Worm (Caenorhabditis elegans) whole organism, mixed stage, embryonic: ENCODE data around the gene tag-191.

Source experiments
- blmp-1 ChIP-seq: fragments of 150-350 bp; optimal IDR thresholded peaks from 2 replicates; lab custom pipeline; 2014; ENCODE audit warnings: missing biosample characterization, missing genetic modification characterization
- elt-1 ChIP-seq: sonication (generic microtip); optimal IDR thresholded peaks from 2 replicates; lab custom pipeline; 2017; ENCODE audit warnings: missing genetic modification characterization, mild to moderate bottlenecking, missing compliant biosample characterization, antibody characterized with exemption, moderate library complexity, borderline replicate concordance; ENCODE audit not compliant: insufficient read depth
- ham-2 ChIP-seq: fragments of 200-800 bp; sonication (Bioruptor generic); optimal IDR thresholded peaks from 2 replicates; lab custom pipeline; 2018; ENCODE audit warnings: mild to moderate bottlenecking, missing genetic modification characterization, missing compliant biosample characterization
- nhr-2 ChIP-seq: fragments of 150-350 bp; optimal IDR thresholded peaks from 2 replicates; lab custom pipeline; 2014; ENCODE audit warnings: missing biosample characterization, missing genetic modification characterization
- nhr-237 ChIP-seq: fragments of 150-350 bp; optimal IDR thresholded peaks from 2 replicates; lab custom pipeline; 2014; ENCODE audit warnings: missing biosample characterization, missing genetic modification characterization
- snpc-4 ChIP-seq: fragments of 150-350 bp; optimal IDR thresholded peaks from 2 replicates; lab custom pipeline; 2014; ENCODE audit warnings: missing biosample characterization, missing genetic modification characterization

DNA sequence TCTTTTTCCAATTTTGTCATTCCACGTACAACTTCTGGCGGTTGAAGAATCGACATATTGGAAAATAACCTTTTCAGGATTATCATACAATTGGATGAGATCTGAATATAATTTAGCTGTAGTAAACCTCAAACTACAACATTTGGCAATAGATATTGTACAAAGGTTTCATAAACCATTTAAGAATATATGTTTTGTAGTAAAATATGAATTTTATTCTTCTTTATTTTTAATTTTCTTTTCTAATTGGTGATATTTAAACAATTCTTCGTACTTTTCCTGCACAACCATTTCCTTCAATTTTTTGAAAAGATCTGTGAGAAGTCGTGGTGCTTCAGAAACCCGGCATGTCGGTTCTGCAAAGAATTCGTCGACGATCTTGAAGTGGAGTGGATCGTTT lies 15.2 kb downstream of the tag-191 start, which contains the start of gene C53A5.17:
- no peak for TF ChIP-seq blmp-1
- TF ChIP-seq elt-1 (tag; lab: Kevin White, UChicago): no peak
- TF ChIP-seq nhr-237 (tag; lab: Kevin White, UChicago): no peak
- TF ChIP-seq nhr-2: no peak
- no peak for TF ChIP-seq snpc-4 (tag; lab: Kevin White, UChicago)
- TF ChIP-seq ham-2 (GFP tag; lab: Kevin White, UChicago): no peak
